Worm (Caenorhabditis elegans): Measurements from ENCODE around the gene cwn-1.

- TF ChIP-seq ztf-23 (GFP tag; IDR thresholded peaks at IDR 0.05) (no peak), flt-1 (GFP tag; IDR thresholded peaks at IDR 0.05) (no peak)
Measured at ce11 chrII:87937-88336, 45.5 kb downstream of the cwn-1 start.

Measured in whole organism, midembryonic.